Fruit fly (Drosophila melanogaster) whole organism, wandering third instar larva: Measurements from ENCODE around the gene Nepl12.
"Not testable (repeated sequence)": the region's sequence is repeated elsewhere in the genome, so short reads cannot be mapped to it uniquely, and the experiment has no call there.

Source experiments
- Abd-B ChIP-seq: fragments of >200 bp; optimal IDR thresholded peaks from 2 replicates; lab custom pipeline; 2017; ENCODE audit warnings: missing biosample characterization, missing genetic modification characterization
- CG9705 ChIP-seq: fragments of 200-800 bp; sonication (Bioruptor generic); optimal IDR thresholded peaks from 2 replicates; lab custom pipeline; 2018; ENCODE audit warnings: missing biosample characterization, mild to moderate bottlenecking, missing genetic modification characterization
- Dif ChIP-seq: fragments of 200-275, 200-300 bp; sonication (Bioruptor generic); optimal IDR thresholded peaks from 2 replicates; lab custom pipeline; 2018; ENCODE audit warnings: missing biosample characterization, missing genetic modification characterization; ENCODE audit not compliant: partially characterized antibody
- HLH106 ChIP-seq: fragments of 200-800 bp; optimal IDR thresholded peaks from 3 replicates; lab custom pipeline; 2019; ENCODE audit warnings: missing biosample characterization, mild to moderate bottlenecking, missing genetic modification characterization, moderate library complexity
- Hr78 ChIP-seq: fragments of >200 bp; optimal IDR thresholded peaks from 2 replicates; lab custom pipeline; 2017; ENCODE audit warnings: missing biosample characterization, missing genetic modification characterization
- Hr83 ChIP-seq: fragments of 200-300 bp; sonication (Bioruptor generic); optimal IDR thresholded peaks from 2 replicates; lab custom pipeline; 2016; ENCODE audit warnings: missing biosample characterization, mild to moderate bottlenecking, missing genetic modification characterization, moderate library complexity; ENCODE audit not compliant: poor library complexity, severe bottlenecking
- Mio ChIP-seq: sonication (Bioruptor generic); optimal IDR thresholded peaks from 2 replicates; lab custom pipeline; 2016; ENCODE audit warnings: missing biosample characterization, missing genetic modification characterization
- Myc ChIP-seq: fragments of >200 bp; optimal IDR thresholded peaks from 2 replicates; lab custom pipeline; 2017
- Rel ChIP-seq, 2 experiments: fragments of 200-800 bp; sonication (Bioruptor generic) in 1 of 2; optimal IDR thresholded peaks; 2 replicates in 1 of 2; 3 replicates in 1 of 2; lab custom pipeline; 2016 to 2019; ENCODE audit warnings: mild to moderate bottlenecking in 2 of 2, missing biosample characterization in 2 of 2, missing genetic modification characterization in 2 of 2, moderate library complexity in 1 of 2
- Sp1 ChIP-seq: fragments of 200-800 bp; sonication (Bioruptor generic); optimal IDR thresholded peaks from 3 replicates; lab custom pipeline; 2019; ENCODE audit warnings: missing biosample characterization, mild to moderate bottlenecking, missing genetic modification characterization, moderate library complexity
- brk ChIP-seq: fragments of 200-800 bp; sonication (Bioruptor generic); optimal IDR thresholded peaks from 2 replicates; lab custom pipeline; 2016; ENCODE audit warnings: missing biosample characterization, mild to moderate bottlenecking, missing genetic modification characterization
- dl ChIP-seq, 2 experiments: fragments of 175-275, 200-275 bp in 1 of 2; fragments of 200-275 bp in 1 of 2; sonication (Bioruptor generic); optimal IDR thresholded peaks; lab custom pipeline; 2018; ENCODE audit warnings: mild to moderate bottlenecking in 2 of 2, missing biosample characterization in 2 of 2, missing genetic modification characterization in 2 of 2, moderate library complexity in 2 of 2; ENCODE audit not compliant: partially characterized antibody in 2 of 2, insufficient read depth in 1 of 2
- dmrt93B ChIP-seq: fragments of 200-800 bp; sonication (Bioruptor generic); optimal IDR thresholded peaks from 2 replicates; lab custom pipeline; 2018; ENCODE audit warnings: missing biosample characterization, mild to moderate bottlenecking, missing genetic modification characterization
- dsf ChIP-seq: sonication (Bioruptor generic); optimal IDR thresholded peaks from 2 replicates; lab custom pipeline; 2016; ENCODE audit warnings: missing biosample characterization, missing genetic modification characterization, borderline replicate concordance
- ey ChIP-seq: fragments of 200-800 bp; sonication (Bioruptor generic); optimal IDR thresholded peaks from 2 replicates; lab custom pipeline; 2016; ENCODE audit warnings: missing biosample characterization, missing genetic modification characterization
- fru ChIP-seq: fragments of 200-800 bp; sonication (Bioruptor generic); optimal IDR thresholded peaks from 3 replicates; lab custom pipeline; 2016; ENCODE audit warnings: missing biosample characterization, mild to moderate bottlenecking, missing genetic modification characterization
- h ChIP-seq: fragments of 200-800 bp; sonication (Bioruptor generic); optimal IDR thresholded peaks from 3 replicates; lab custom pipeline; 2016; ENCODE audit warnings: missing biosample characterization, mild to moderate bottlenecking, missing genetic modification characterization
- lola ChIP-seq: fragments of >200 bp; optimal IDR thresholded peaks from 2 replicates; lab custom pipeline; 2017; ENCODE audit warnings: missing biosample characterization, missing genetic modification characterization
- psq ChIP-seq: fragments of 200-800 bp; sonication (Bioruptor generic); optimal IDR thresholded peaks from 3 replicates; lab custom pipeline; 2017; ENCODE audit warnings: missing biosample characterization, mild to moderate bottlenecking, missing genetic modification characterization, moderate library complexity
- rgr ChIP-seq: fragments of 200-800 bp; sonication (Bioruptor generic); optimal IDR thresholded peaks from 3 replicates; lab custom pipeline; 2016; ENCODE audit warnings: missing biosample characterization, mild to moderate bottlenecking, missing genetic modification characterization
- sv ChIP-seq: fragments of 200-800 bp; sonication (Bioruptor generic); optimal IDR thresholded peaks from 3 replicates; lab custom pipeline; 2016; ENCODE audit warnings: missing biosample characterization, missing genetic modification characterization

Gene Nepl12

dm6 chr3R:9677734-9678341 lies 2.5 kb downstream of the Nepl12 start, which contains the start of gene p23:
Gene p23 (plus strand): TSS chr3R:9677927.
- TF ChIP-seq Mio (GFP tag; lab: Kevin White, UChicago): no peak
- TF ChIP-seq rgr (GFP tag; lab: Kevin White, UChicago): peak; percentile 28
- peak; percentile 26 for TF ChIP-seq sv (GFP tag; lab: Kevin White, UChicago)
- no peak for TF ChIP-seq Rel (GFP tag; optimal IDR thresholded peaks at IDR 0.05; lab: Kevin White, UChicago)
- TF ChIP-seq Rel (tag; optimal IDR thresholded peaks at IDR 0.05; lab: Kevin White, UChicago): peak; percentile 51
- TF ChIP-seq Dif (GFP tag; lab: Kevin White, UChicago): peak; percentile 60
- no peak for TF ChIP-seq Hr78 (GFP tag; lab: Kevin White, UChicago)

- TF ChIP-seq Rel (GFP tag; optimal IDR thresholded peaks at IDR 0.05; lab: Kevin White, UChicago) (no peak), Rel (tag; optimal IDR thresholded peaks at IDR 0.05; lab: Kevin White, UChicago) (peak; percentile 99), dmrt93B (GFP tag; lab: Kevin White, UChicago) (no peak)
- TF ChIP-seq, all 38 proteins: peak for 1
These were observed 4.4 kb downstream of the Nepl12 start, which contains the start of gene nmdyn-D7 for dm6 chr3R:9679746-9680145. Gene nmdyn-D7 (plus strand): TSS chr3R:9679939.

DNA sequence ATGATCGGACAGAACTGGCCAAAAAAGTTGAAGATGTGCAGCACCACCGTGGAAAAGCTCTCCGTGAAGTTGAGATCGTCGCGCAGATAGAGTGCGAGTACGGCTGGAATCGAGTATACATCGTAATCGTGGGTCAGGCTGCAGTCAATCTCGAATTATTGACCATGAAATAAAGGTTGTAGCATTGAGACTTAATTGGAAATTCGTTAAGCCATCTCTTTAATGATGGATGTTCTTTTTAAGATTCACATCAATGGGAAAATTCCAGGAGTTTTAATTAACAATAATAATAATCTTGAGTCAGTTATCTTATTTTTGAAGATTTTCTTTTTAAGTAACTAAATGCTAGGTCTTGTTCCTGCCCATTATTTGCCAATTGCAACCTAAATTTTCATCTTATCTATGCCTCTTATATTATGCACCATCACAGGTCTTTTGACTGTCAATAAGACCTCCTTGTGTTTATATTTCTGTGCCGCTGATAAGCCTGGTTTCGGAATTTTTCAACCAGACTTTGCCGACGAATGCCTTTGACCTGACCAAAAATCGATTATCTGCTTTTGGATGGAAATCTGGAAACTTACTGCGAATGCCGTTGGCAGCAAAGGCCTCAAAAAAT lies 7.8 kb downstream of the Nepl12 start:
- TF ChIP-seq h (GFP tag; lab: Kevin White, UChicago) (no peak), brk (GFP tag; lab: Kevin White, UChicago) (no peak), Mio (GFP tag; lab: Kevin White, UChicago) (no peak), dmrt93B (GFP tag; lab: Kevin White, UChicago) (no peak), ey (GFP tag; lab: Kevin White, UChicago) (no peak), Abd-B (GFP tag; lab: Kevin White, UChicago) (no peak), Dif (GFP tag; lab: Kevin White, UChicago) (no peak), Sp1 (GFP tag; lab: Kevin White, UChicago) (no peak), sv (GFP tag; lab: Kevin White, UChicago) (no peak), CG9705 (no peak), HLH106 (no peak), lola (GFP tag; lab: Kevin White, UChicago) (no peak), psq (GFP tag; lab: Kevin White, UChicago) (no peak), Myc (lab: Kevin White, UChicago) (no peak), dl (GFP tag; optimal IDR thresholded peaks at IDR 0.05; lab: Kevin White, UChicago; ENCODE audit: insufficient read depth in 1 of 2, partially characterized antibody in 2 of 2) (no peak)

- TF ChIP-seq Myc (lab: Kevin White, UChicago) (no peak), Rel (GFP tag; optimal IDR thresholded peaks at IDR 0.05; lab: Kevin White, UChicago) (no peak), Rel (tag; optimal IDR thresholded peaks at IDR 0.05; lab: Kevin White, UChicago) (peak; percentile 79), dmrt93B (GFP tag; lab: Kevin White, UChicago) (no peak), Abd-B (GFP tag; lab: Kevin White, UChicago) (no peak), dsf (GFP tag; lab: Kevin White, UChicago) (no peak), brk (GFP tag; lab: Kevin White, UChicago) (no peak), dl (GFP tag; optimal IDR thresholded peaks at IDR 0.05; lab: Kevin White, UChicago; ENCODE audit: insufficient read depth in 1 of 2, partially characterized antibody in 2 of 2) (no peak)
- TF ChIP-seq, all 38 proteins: peak for 1
These were observed 8.8 kb downstream of the Nepl12 start, which contains the start of gene CG9444 for dm6 chr3R:9684125-9684524. Gene CG9444 (minus strand): TSS chr3R:9684264.

DNA sequence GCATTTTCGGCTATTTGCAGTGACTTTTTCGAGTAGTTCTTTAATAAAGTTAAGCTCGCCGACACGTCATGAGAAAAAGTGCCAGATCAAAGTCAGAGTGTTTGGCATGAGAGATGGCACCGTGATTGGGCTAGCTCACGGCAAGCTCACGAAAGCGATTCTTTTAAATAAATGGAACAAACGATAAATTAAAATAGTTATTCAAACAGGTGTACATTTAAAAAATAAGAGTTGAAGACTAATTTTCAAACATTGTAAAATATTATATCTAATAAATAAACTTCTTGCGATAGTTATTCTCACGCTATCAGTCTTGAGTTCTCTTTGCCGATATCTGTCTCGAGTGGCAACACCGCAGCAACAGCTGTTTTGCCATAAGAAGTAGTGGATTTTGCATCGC lies 10.1 kb downstream of the Nepl12 start, which contains the start of the genes eca and CG18542:
eca (minus strand) TSS at position 101 of the 400 bp plus-strand sequence.
CG18542 (plus strand) TSS at position 385 of the 400 bp plus-strand sequence.
- not testable (repeated sequence) for TF ChIP-seq Dif (GFP tag; lab: Kevin White, UChicago); psq (GFP tag; lab: Kevin White, UChicago); Myc (lab: Kevin White, UChicago)

DNA sequence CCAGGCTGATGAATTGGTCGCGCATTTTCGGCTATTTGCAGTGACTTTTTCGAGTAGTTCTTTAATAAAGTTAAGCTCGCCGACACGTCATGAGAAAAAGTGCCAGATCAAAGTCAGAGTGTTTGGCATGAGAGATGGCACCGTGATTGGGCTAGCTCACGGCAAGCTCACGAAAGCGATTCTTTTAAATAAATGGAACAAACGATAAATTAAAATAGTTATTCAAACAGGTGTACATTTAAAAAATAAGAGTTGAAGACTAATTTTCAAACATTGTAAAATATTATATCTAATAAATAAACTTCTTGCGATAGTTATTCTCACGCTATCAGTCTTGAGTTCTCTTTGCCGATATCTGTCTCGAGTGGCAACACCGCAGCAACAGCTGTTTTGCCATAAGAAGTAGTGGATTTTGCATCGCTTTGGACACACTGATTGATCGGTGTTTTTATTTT lies 17.4 kb downstream of the Nepl12 start, which contains the start of the genes Unc-115b, p24-2 and CG32939:
Unc-115b (minus strand) TSS at position 101 of the 455 bp plus-strand sequence.
p24-2 (minus strand) TSS at position 120 of the 455 bp plus-strand sequence.
CG32939 (plus strand) TSS at position 405 of the 455 bp plus-strand sequence.
- TF ChIP-seq fru; Hr83; brk (GFP tag; lab: Kevin White, UChicago): not testable (repeated sequence)
